Worm (Caenorhabditis elegans) whole organism, mixed stage, embryonic: ENCODE data around the gene C14E2.3.

Experiments
- M03D4.4 ChIP-seq: sonication (generic microtip); optimal IDR thresholded peaks from 2 replicates; lab custom pipeline; 2017; ENCODE audit warnings: mild to moderate bottlenecking, missing genetic modification characterization, missing compliant biosample characterization
- bed-3 ChIP-seq: fragments of 200-800 bp; sonication (Bioruptor generic); optimal IDR thresholded peaks from 3 replicates; lab custom pipeline; 2018; ENCODE audit warnings: mild to moderate bottlenecking, missing genetic modification characterization, moderate library complexity, missing compliant biosample characterization
- blmp-1 ChIP-seq: fragments of 150-350 bp; optimal IDR thresholded peaks from 2 replicates; lab custom pipeline; 2014; ENCODE audit warnings: missing biosample characterization, missing genetic modification characterization
- ceh-39 ChIP-seq: fragments of 150-350 bp; optimal IDR thresholded peaks from 2 replicates; lab custom pipeline; 2014; ENCODE audit warnings: missing biosample characterization, missing genetic modification characterization
- ceh-43 ChIP-seq: fragments of 200-800 bp; sonication (Bioruptor generic); optimal IDR thresholded peaks from 2 replicates; lab custom pipeline; 2018; ENCODE audit warnings: mild to moderate bottlenecking, missing genetic modification characterization, moderate library complexity, missing compliant biosample characterization
- ceh-83 ChIP-seq: fragments of 200-800 bp; sonication (Bioruptor generic); optimal IDR thresholded peaks from 2 replicates; lab custom pipeline; 2018; ENCODE audit warnings: mild to moderate bottlenecking, missing genetic modification characterization, missing compliant biosample characterization
- ces-1 ChIP-seq: fragments of 150-350 bp; optimal IDR thresholded peaks from 2 replicates; lab custom pipeline; 2014; ENCODE audit warnings: missing biosample characterization, missing genetic modification reagents, missing genetic modification characterization
- cnd-1 ChIP-seq: fragments of 200-800 bp; sonication (Bioruptor generic); optimal IDR thresholded peaks from 2 replicates; lab custom pipeline; 2018; ENCODE audit warnings: mild to moderate bottlenecking, missing genetic modification characterization, missing compliant biosample characterization
- drap-1 ChIP-seq: fragments of 200-800 bp; sonication (Bioruptor generic); optimal IDR thresholded peaks from 3 replicates; lab custom pipeline; 2018; ENCODE audit warnings: mild to moderate bottlenecking, missing genetic modification characterization, missing compliant biosample characterization
- elt-1 ChIP-seq: sonication (generic microtip); optimal IDR thresholded peaks from 2 replicates; lab custom pipeline; 2017; ENCODE audit warnings: missing genetic modification characterization, mild to moderate bottlenecking, missing compliant biosample characterization, antibody characterized with exemption, moderate library complexity, borderline replicate concordance; ENCODE audit not compliant: insufficient read depth
- elt-3 ChIP-seq: fragments of 150-350 bp; optimal IDR thresholded peaks from 2 replicates; lab custom pipeline; 2014; ENCODE audit warnings: missing biosample characterization, missing genetic modification characterization
- flh-1 ChIP-seq: fragments of 200-800 bp; sonication (Bioruptor generic); optimal IDR thresholded peaks from 2 replicates; lab custom pipeline; 2018; ENCODE audit warnings: mild to moderate bottlenecking, missing genetic modification characterization, moderate library complexity, missing compliant biosample characterization
- ham-2 ChIP-seq: fragments of 200-800 bp; sonication (Bioruptor generic); optimal IDR thresholded peaks from 2 replicates; lab custom pipeline; 2018; ENCODE audit warnings: mild to moderate bottlenecking, missing genetic modification characterization, missing compliant biosample characterization
- hlh-1 ChIP-seq: fragments of 150-350 bp; optimal IDR thresholded peaks from 2 replicates; lab custom pipeline; 2014; ENCODE audit warnings: missing biosample characterization, missing genetic modification reagents, missing genetic modification characterization
- lin-13 ChIP-seq: fragments of 150-350 bp; optimal IDR thresholded peaks from 2 replicates; lab custom pipeline; 2014; ENCODE audit warnings: missing biosample characterization, missing genetic modification characterization
- lin-32 ChIP-seq: fragments of 200-800 bp; sonication (Bioruptor generic); optimal IDR thresholded peaks from 2 replicates; lab custom pipeline; 2018; ENCODE audit warnings: mild to moderate bottlenecking, missing genetic modification characterization, missing compliant biosample characterization
- lsy-2 ChIP-seq: fragments of 150-350 bp; optimal IDR thresholded peaks from 2 replicates; lab custom pipeline; 2014; ENCODE audit warnings: missing biosample characterization, missing genetic modification characterization
- mab-5 ChIP-seq: fragments of 150-350 bp; optimal IDR thresholded peaks from 2 replicates; lab custom pipeline; 2014; ENCODE audit warnings: missing biosample characterization, missing genetic modification characterization
- mep-1 ChIP-seq: fragments of 150-350 bp; optimal IDR thresholded peaks from 2 replicates; lab custom pipeline; 2017; ENCODE audit warnings: missing biosample characterization, missing genetic modification reagents, missing genetic modification characterization, inconsistent platforms
- mls-2 ChIP-seq: sonication (generic microtip); optimal IDR thresholded peaks from 2 replicates; lab custom pipeline; 2016; ENCODE audit warnings: mild to moderate bottlenecking, missing genetic modification characterization, moderate library complexity, missing compliant biosample characterization
- nhr-12 ChIP-seq: fragments of 150-350 bp; optimal IDR thresholded peaks from 2 replicates; lab custom pipeline; 2014; ENCODE audit warnings: missing biosample characterization, missing genetic modification characterization
- nhr-2 ChIP-seq: fragments of 150-350 bp; optimal IDR thresholded peaks from 2 replicates; lab custom pipeline; 2014; ENCODE audit warnings: missing biosample characterization, missing genetic modification characterization
- nhr-237 ChIP-seq: fragments of 150-350 bp; optimal IDR thresholded peaks from 2 replicates; lab custom pipeline; 2014; ENCODE audit warnings: missing biosample characterization, missing genetic modification characterization
- nhr-28 ChIP-seq: fragments of 150-350 bp; optimal IDR thresholded peaks from 2 replicates; lab custom pipeline; 2014; ENCODE audit warnings: missing biosample characterization, missing genetic modification characterization
- nhr-76 ChIP-seq: sonication (generic microtip); optimal IDR thresholded peaks from 2 replicates; lab custom pipeline; 2017; ENCODE audit warnings: missing biosample characterization, missing genetic modification characterization
- pha-4 ChIP-seq: fragments of 150-350 bp; optimal IDR thresholded peaks from 2 replicates; lab custom pipeline; 2018; ENCODE audit warnings: missing biosample characterization, missing genetic modification reagents, missing genetic modification characterization
- sem-2 ChIP-seq: fragments of 200-800 bp; sonication (Bioruptor generic); optimal IDR thresholded peaks from 2 replicates; lab custom pipeline; 2018; ENCODE audit warnings: mild to moderate bottlenecking, missing genetic modification characterization, missing compliant biosample characterization
- snpc-4 ChIP-seq: fragments of 150-350 bp; optimal IDR thresholded peaks from 2 replicates; lab custom pipeline; 2014; ENCODE audit warnings: missing biosample characterization, missing genetic modification characterization
- sptf-1 ChIP-seq: sonication (generic microtip); optimal IDR thresholded peaks from 2 replicates; lab custom pipeline; 2017; ENCODE audit warnings: mild to moderate bottlenecking, missing genetic modification characterization, moderate library complexity, missing compliant biosample characterization
- tbx-8 ChIP-seq: fragments of 200-800 bp; sonication (Bioruptor generic); optimal IDR thresholded peaks from 2 replicates; lab custom pipeline; 2018; ENCODE audit warnings: mild to moderate bottlenecking, missing genetic modification characterization, moderate library complexity, missing compliant biosample characterization
- unc-120 ChIP-seq: sonication (generic microtip); optimal IDR thresholded peaks from 2 replicates; lab custom pipeline; 2017; ENCODE audit warnings: missing genetic modification characterization, missing compliant biosample characterization; ENCODE audit not compliant: poor library complexity, severe bottlenecking
- unc-39 ChIP-seq: fragments of 150-350 bp; optimal IDR thresholded peaks from 2 replicates; lab custom pipeline; 2014; ENCODE audit warnings: missing biosample characterization, missing genetic modification characterization
- unc-62 ChIP-seq: fragments of 150-350 bp; optimal IDR thresholded peaks from 2 replicates; lab custom pipeline; 2014; ENCODE audit warnings: missing biosample characterization, missing genetic modification reagents, missing genetic modification characterization
- zip-8 ChIP-seq: fragments of 150-350 bp; optimal IDR thresholded peaks from 2 replicates; lab custom pipeline; 2014; ENCODE audit warnings: missing biosample characterization, missing genetic modification characterization
- ztf-11 ChIP-seq: fragments of 150-350 bp; optimal IDR thresholded peaks from 2 replicates; lab custom pipeline; 2014; ENCODE audit warnings: missing biosample characterization, missing genetic modification characterization

Gene C14E2.3

DNA sequence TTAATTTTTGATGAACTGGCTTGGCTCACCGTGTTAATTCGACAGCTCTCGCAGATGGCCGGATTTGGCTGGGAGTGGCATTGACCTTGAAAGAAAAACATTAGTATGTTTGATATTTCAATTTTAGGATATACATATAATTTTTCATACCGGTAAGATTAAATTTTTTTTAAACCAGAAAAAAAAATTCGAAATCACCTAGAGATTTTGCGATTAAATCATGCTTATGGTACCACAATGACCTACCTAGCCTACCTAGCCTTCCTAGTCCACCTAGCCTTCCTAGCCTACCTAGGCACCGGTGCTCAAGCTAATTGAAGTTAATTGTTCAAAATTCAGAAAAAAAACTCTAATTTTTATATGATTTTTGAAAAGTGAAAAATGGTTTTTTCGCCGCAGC is at the start of gene C14E2.3:
Gene C14E2.3 (minus strand): TSS at position 101 of the 400 bp plus-strand sequence.
- TF ChIP-seq nhr-237 (tag; lab: Kevin White, UChicago), result no peak

DNA sequence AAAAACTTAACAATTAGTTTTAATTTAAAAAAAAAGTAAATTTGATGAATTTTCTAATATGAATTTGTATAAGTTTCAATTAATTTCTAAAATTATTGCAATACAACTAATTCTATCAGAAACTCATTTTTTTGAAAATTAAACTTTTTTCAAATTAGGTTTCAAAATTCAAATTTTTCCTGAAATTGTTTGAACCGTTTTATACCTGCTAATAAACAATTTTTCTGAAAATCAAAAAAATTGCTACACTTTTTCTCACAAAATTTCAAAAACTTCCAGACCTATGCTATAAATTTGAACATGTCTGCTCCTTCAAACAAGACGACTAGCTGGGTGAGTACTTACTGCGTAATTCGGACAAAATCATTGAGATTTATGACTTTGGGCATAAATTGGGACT is 49.1 kb upstream of the C14E2.3 start, which contains the start of gene T26C11.8:
Gene T26C11.8 (plus strand): TSS at position 301 of the 400 bp plus-strand sequence.
- TF ChIP-seq blmp-1 (no peak), elt-3 (tag; lab: Kevin White, UChicago) (no peak), cnd-1 (tag; lab: Kevin White, UChicago) (no peak), drap-1 (no peak), ceh-43 (GFP tag; lab: Kevin White, UChicago) (no peak), lsy-2 (no peak), ztf-11 (no peak), zip-8 (tag; lab: Kevin White, UChicago) (no peak), sptf-1 (tag; lab: Kevin White, UChicago) (no peak), snpc-4 (tag; lab: Kevin White, UChicago) (no peak), tbx-8 (GFP tag; lab: Kevin White, UChicago) (no peak), ceh-83 (no peak), nhr-12 (no peak), ham-2 (GFP tag; lab: Kevin White, UChicago) (no peak), mab-5 (tag; lab: Kevin White, UChicago) (no peak), elt-1 (no peak), hlh-1 (tag; lab: Kevin White, UChicago) (no peak), mls-2 (no peak), lin-32 (GFP tag; lab: Kevin White, UChicago) (no peak)

DNA sequence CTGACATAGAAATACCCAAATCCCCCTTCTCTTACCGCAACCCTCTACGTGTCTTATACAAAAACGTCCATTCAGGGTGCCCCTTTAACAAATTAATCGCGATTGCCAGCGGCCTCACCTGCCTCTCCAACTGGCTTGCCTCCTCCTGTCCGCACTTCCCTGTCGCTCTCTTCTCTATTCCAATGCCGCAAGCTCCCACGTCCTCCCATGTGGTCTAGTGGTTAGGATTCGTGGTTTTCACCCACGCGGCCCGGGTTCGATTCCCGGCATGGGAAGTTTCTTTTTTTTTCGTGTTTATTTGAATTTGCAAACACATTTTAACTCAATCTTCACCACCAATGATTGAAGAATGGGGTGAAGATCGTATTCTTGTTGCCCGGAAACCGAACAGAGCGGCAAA is 47.3 kb upstream of the C14E2.3 start:
- TF ChIP-seq lsy-2 (peak; percentile 33), zip-8 (tag; lab: Kevin White, UChicago) (no peak), nhr-76 (no peak), blmp-1 (peak; percentile 7), drap-1 (peak; percentile 84), pha-4 (tag; lab: Kevin White, UChicago) (no peak), ces-1 (GFP tag; lab: Kevin White, UChicago) (no peak), cnd-1 (tag; lab: Kevin White, UChicago) (peak; percentile 82), nhr-2 (tag; lab: Kevin White, UChicago) (no peak), hlh-1 (tag; lab: Kevin White, UChicago) (peak; percentile 27), ceh-83 (peak; percentile 88), ceh-43 (GFP tag; lab: Kevin White, UChicago) (peak; percentile 54), sptf-1 (tag; lab: Kevin White, UChicago) (peak; percentile 91), nhr-237 (tag; lab: Kevin White, UChicago) (peak; percentile 62), elt-1 (no peak), snpc-4 (tag; lab: Kevin White, UChicago) (no peak), bed-3 (GFP tag; lab: Kevin White, UChicago) (peak; percentile 67), nhr-28 (tag; lab: Kevin White, UChicago) (no peak), nhr-12 (no peak), mep-1 (tag; lab: Kevin White, UChicago) (peak; percentile 60), ceh-39 (tag; lab: Kevin White, UChicago) (peak; percentile 96), lin-32 (GFP tag; lab: Kevin White, UChicago) (peak; percentile 44), unc-39 (tag; lab: Kevin White, UChicago) (peak; percentile 64), mab-5 (tag; lab: Kevin White, UChicago) (no peak), mls-2 (peak; percentile 85), ztf-11 (no peak), sem-2 (peak; percentile 74), flh-1 (peak; percentile 63), lin-13 (tag; lab: Kevin White, UChicago) (peak; percentile 25), tbx-8 (GFP tag; lab: Kevin White, UChicago) (peak; percentile 52), M03D4.4 (tag; lab: Kevin White, UChicago) (peak; percentile 89), unc-120 (peak; percentile 68), unc-62 (GFP tag; lab: Kevin White, UChicago) (no peak), ham-2 (GFP tag; lab: Kevin White, UChicago) (peak; percentile 62), elt-3 (tag; lab: Kevin White, UChicago) (no peak)

DNA sequence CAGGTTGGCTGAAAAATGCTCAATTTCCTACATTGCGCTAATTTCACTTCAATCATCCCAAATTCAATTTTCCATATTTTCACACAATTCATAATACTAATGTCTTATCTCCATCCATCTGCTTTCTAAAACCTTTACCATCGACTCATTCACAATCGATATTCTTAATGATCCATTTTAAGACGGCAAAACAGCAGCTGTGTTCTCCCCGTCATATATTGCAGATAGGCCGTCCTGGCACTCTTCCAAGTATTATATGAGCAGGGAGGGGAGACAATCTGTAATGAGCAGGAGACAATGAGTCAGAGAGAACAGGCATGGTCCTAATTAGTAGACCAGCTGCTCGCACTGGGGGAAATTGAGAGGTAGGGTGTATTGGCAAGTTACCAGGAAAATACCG is 46.4 kb upstream of the C14E2.3 start:
- peak; percentile 28 for TF ChIP-seq cnd-1 (tag; lab: Kevin White, UChicago)
- peak; percentile 26 for TF ChIP-seq lin-32 (GFP tag; lab: Kevin White, UChicago)
- no peak for TF ChIP-seq drap-1
- peak; percentile 96 for TF ChIP-seq ceh-39 (tag; lab: Kevin White, UChicago)
- TF ChIP-seq nhr-2 (tag; lab: Kevin White, UChicago), result peak; percentile 4
